Worm (Caenorhabditis elegans) whole organism, L3 larva: ENCODE data around the gene nspc-9.
"Not testable (repeated sequence)": the region's sequence is repeated elsewhere in the genome, so short reads cannot be mapped to it uniquely, and the experiment has no call there.

Experiments
- R02D3.7 ChIP-seq: fragments of 150-350 bp; optimal IDR thresholded peaks from 2 replicates; lab custom pipeline; 2014; ENCODE audit warnings: missing biosample characterization, missing genetic modification characterization
- ama-1 ChIP-seq: fragments of 150-350 bp; optimal IDR thresholded peaks from 2 replicates; lab custom pipeline; 2018
- ceh-16 ChIP-seq: sonication (generic microtip); optimal IDR thresholded peaks from 2 replicates; lab custom pipeline; 2017; ENCODE audit warnings: missing biosample characterization, missing genetic modification characterization
- ceh-9 ChIP-seq: sonication (generic microtip); optimal IDR thresholded peaks from 2 replicates; lab custom pipeline; 2018; ENCODE audit warnings: missing biosample characterization, missing genetic modification characterization
- daf-12 ChIP-seq: fragments of 150-350 bp; optimal IDR thresholded peaks from 2 replicates; lab custom pipeline; 2014; ENCODE audit warnings: missing biosample characterization, missing genetic modification reagents, missing genetic modification characterization
- egl-5 ChIP-seq: fragments of 150-350 bp; optimal IDR thresholded peaks from 2 replicates; lab custom pipeline; 2017; ENCODE audit warnings: missing biosample characterization, missing genetic modification reagents, missing genetic modification characterization, inconsistent platforms
- elt-1 ChIP-seq: fragments of 150-350 bp; optimal IDR thresholded peaks from 2 replicates; lab custom pipeline; 2014; ENCODE audit warnings: missing biosample characterization, missing genetic modification characterization
- elt-2 ChIP-seq: sonication (generic microtip); optimal IDR thresholded peaks from 2 replicates; lab custom pipeline; 2016; ENCODE audit warnings: missing genetic modification reagents, mild to moderate bottlenecking, missing genetic modification characterization, missing compliant biosample characterization
- elt-3 ChIP-seq, 3 experiments: fragments of 150-350 bp in 1 of 3; sonication (generic microtip) in 2 of 3; optimal IDR thresholded peaks; 2 replicates in 2 of 3; 4 replicates in 1 of 3; lab custom pipeline; 2014 to 2017; ENCODE audit warnings: missing biosample characterization in 3 of 3, missing genetic modification characterization in 3 of 3
- eor-1 ChIP-seq, 2 experiments: fragments of 150-350 bp; optimal IDR thresholded peaks; 2 replicates each; lab custom pipeline; 2014 to 2018; ENCODE audit warnings: missing biosample characterization in 2 of 2, missing genetic modification characterization in 2 of 2
- fkh-2 ChIP-seq: fragments of 150-350 bp; optimal IDR thresholded peaks from 2 replicates; lab custom pipeline; 2014; ENCODE audit warnings: missing biosample characterization, missing genetic modification reagents, missing genetic modification characterization
- jun-1 ChIP-seq: fragments of 150-350 bp; optimal IDR thresholded peaks from 2 replicates; lab custom pipeline; 2014; ENCODE audit warnings: missing biosample characterization, missing genetic modification reagents, missing genetic modification characterization
- lin-15B ChIP-seq: fragments of 150-350 bp; optimal IDR thresholded peaks from 2 replicates; lab custom pipeline; 2014; ENCODE audit warnings: missing biosample characterization, missing genetic modification characterization
- lin-39 ChIP-seq: fragments of 150-350 bp; optimal IDR thresholded peaks from 2 replicates; lab custom pipeline; 2018; ENCODE audit warnings: missing biosample characterization, missing genetic modification reagents, missing genetic modification characterization
- lsy-12 ChIP-seq: sonication (generic microtip); optimal IDR thresholded peaks from 2 replicates; lab custom pipeline; 2016; ENCODE audit warnings: mild to moderate bottlenecking, missing genetic modification characterization, missing compliant biosample characterization
- mdl-1 ChIP-seq: fragments of 150-350 bp; optimal IDR thresholded peaks from 2 replicates; lab custom pipeline; 2014; ENCODE audit warnings: missing biosample characterization, missing genetic modification characterization
- mml-1 ChIP-seq: fragments of 150-350 bp; sonication (generic microtip); optimal IDR thresholded peaks from 3 replicates; lab custom pipeline; 2014; ENCODE audit warnings: missing biosample characterization, missing genetic modification characterization
- nfya-1 ChIP-seq: sonication (generic microtip); optimal IDR thresholded peaks from 2 replicates; lab custom pipeline; 2017; ENCODE audit warnings: missing genetic modification characterization, mild to moderate bottlenecking, missing compliant biosample characterization, antibody characterized with exemption, moderate library complexity; ENCODE audit not compliant: insufficient read depth
- nhr-25 ChIP-seq: sonication (generic microtip); optimal IDR thresholded peaks from 2 replicates; lab custom pipeline; 2017; ENCODE audit warnings: missing biosample characterization, missing genetic modification characterization
- nhr-28 ChIP-seq: fragments of 150-350 bp; optimal IDR thresholded peaks from 2 replicates; lab custom pipeline; 2014; ENCODE audit warnings: missing biosample characterization, missing genetic modification characterization
- nhr-67 ChIP-seq: fragments of 150-350 bp; optimal IDR thresholded peaks from 2 replicates; lab custom pipeline; 2014; ENCODE audit warnings: missing biosample characterization, missing genetic modification characterization
- nhr-76 ChIP-seq: fragments of 150-350 bp; sonication (generic microtip); optimal IDR thresholded peaks from 5 replicates; lab custom pipeline; 2014; ENCODE audit warnings: missing biosample characterization, missing genetic modification characterization
- pha-4 ChIP-seq: fragments of 150-350 bp; optimal IDR thresholded peaks from 2 replicates; lab custom pipeline; 2014; ENCODE audit warnings: missing biosample characterization, missing genetic modification reagents, missing genetic modification characterization
- pqm-1 ChIP-seq: fragments of 150-350 bp; optimal IDR thresholded peaks from 2 replicates; lab custom pipeline; 2017; ENCODE audit warnings: missing biosample characterization, missing genetic modification characterization, inconsistent platforms
- sea-2 ChIP-seq: fragments of 150-350 bp; sonication (generic microtip); optimal IDR thresholded peaks from 4 replicates; lab custom pipeline; 2014; ENCODE audit warnings: missing biosample characterization, missing genetic modification reagents, missing genetic modification characterization
- skn-1 ChIP-seq: fragments of 150-350 bp; optimal IDR thresholded peaks from 2 replicates; lab custom pipeline; 2014; ENCODE audit warnings: missing biosample characterization, missing genetic modification characterization
- snpc-4 ChIP-seq: fragments of 150-350 bp; optimal IDR thresholded peaks from 2 replicates; lab custom pipeline; 2014; ENCODE audit warnings: missing biosample characterization, missing genetic modification characterization
- unc-39 ChIP-seq: sonication (generic microtip); optimal IDR thresholded peaks from 4 replicates; lab custom pipeline; 2017; ENCODE audit warnings: missing biosample characterization, missing genetic modification characterization
- unc-62 ChIP-seq: fragments of 150-350 bp; sonication (generic microtip); optimal IDR thresholded peaks from 4 replicates; lab custom pipeline; 2014; ENCODE audit warnings: missing biosample characterization, missing genetic modification reagents, missing genetic modification characterization
- ztf-4 ChIP-seq: fragments of 150-350 bp; optimal IDR thresholded peaks from 2 replicates; lab custom pipeline; 2014; ENCODE audit warnings: missing biosample characterization, missing genetic modification characterization

nspc-9 gene

ce11 chrX:12317560-12317959 is 25.6 kb downstream of the nspc-9 start:
- no peak for TF ChIP-seq elt-3 (tag; optimal IDR thresholded peaks at IDR 0.05; lab: Kevin White, UChicago)
- TF ChIP-seq unc-39, result no peak
- no peak for TF ChIP-seq jun-1 (tag; lab: Kevin White, UChicago)
- TF ChIP-seq nhr-76 (tag; lab: Kevin White, UChicago), result no peak
- TF ChIP-seq ztf-4 (tag; lab: Kevin White, UChicago), result no peak
- no peak for TF ChIP-seq ceh-16 (tag; lab: Kevin White, UChicago)
- TF ChIP-seq ceh-9 (tag; lab: Kevin White, UChicago), result no peak
- TF ChIP-seq R02D3.7, result no peak
- no peak for TF ChIP-seq daf-12 (tag; lab: Kevin White, UChicago)
- no peak for TF ChIP-seq elt-2 (tag; lab: Kevin White, UChicago)
- TF ChIP-seq skn-1 (tag; lab: Kevin White, UChicago), result no peak
- no peak for TF ChIP-seq sea-2
- TF ChIP-seq lin-39 (tag; lab: Kevin White, UChicago), result no peak
- TF ChIP-seq fkh-2 (tag; lab: Kevin White, UChicago), result no peak
- no peak for TF ChIP-seq pqm-1
- TF ChIP-seq nhr-67 (tag; lab: Kevin White, UChicago), result no peak

- TF ChIP-seq lin-39 (tag; lab: Kevin White, UChicago) (no peak), egl-5 (no peak), elt-3 (tag; optimal IDR thresholded peaks at IDR 0.05; lab: Kevin White, UChicago) (no peak)
- TF ChIP-seq, all 47 proteins: peak for 0
These were observed 27.9 kb downstream of the nspc-9 start, which contains the start of gene xtr-2 for ce11 chrX:12315268-12315667. TSS of gene xtr-2 (plus strand) at chrX:12315568.

ce11 chrX:12314395-12314794 is 28.8 kb downstream of the nspc-9 start:
- TF ChIP-seq elt-1, result no peak

ce11 chrX:12313779-12314178 is 29.4 kb downstream of the nspc-9 start:
- no peak for TF ChIP-seq pha-4 (tag; lab: Kevin White, UChicago)
- no peak for TF ChIP-seq lsy-12
- TF ChIP-seq eor-1 (tag; optimal IDR thresholded peaks at IDR 0.05; lab: Kevin White, UChicago), result no peak
- no peak for TF ChIP-seq nfya-1 (tag; lab: Kevin White, UChicago)
- TF ChIP-seq mml-1 (tag; lab: Kevin White, UChicago), result no peak
- no peak for TF ChIP-seq mdl-1 (tag; lab: Kevin White, UChicago)
- TF ChIP-seq egl-5, result no peak
- no peak for TF ChIP-seq ceh-16 (tag; lab: Kevin White, UChicago)
- no peak for TF ChIP-seq ama-1 (lab: Kevin White, UChicago)
- no peak for TF ChIP-seq R02D3.7
- TF ChIP-seq nhr-25 (tag; lab: Kevin White, UChicago), result no peak
- no peak for TF ChIP-seq lin-15B (tag; lab: Kevin White, UChicago)
- no peak for TF ChIP-seq ceh-9 (tag; lab: Kevin White, UChicago)
- no peak for TF ChIP-seq snpc-4 (tag; lab: Kevin White, UChicago)
- no peak for TF ChIP-seq elt-3 (tag; optimal IDR thresholded peaks at IDR 0.05; lab: Kevin White, UChicago)
- TF ChIP-seq elt-2 (tag; lab: Kevin White, UChicago), result no peak
- TF ChIP-seq, all 47 proteins: peak for 0

ce11 chrX:12308045-12308499 is 35.1 kb downstream of the nspc-9 start, which contains the start of gene F17A2.16:
TSS of gene F17A2.16 (plus strand) at chrX:12308449.
- TF ChIP-seq elt-3 (tag; optimal IDR thresholded peaks at IDR 0.05; lab: Kevin White, UChicago); lin-39 (tag; lab: Kevin White, UChicago); pqm-1: not testable (repeated sequence)

ce11 chrX:12306565-12306964 is 36.6 kb downstream of the nspc-9 start, which contains the start of gene phf-32:
TSS of gene phf-32 (plus strand) at chrX:12306865.
- no peak for TF ChIP-seq unc-62
- no peak for TF ChIP-seq nhr-28 (tag; lab: Kevin White, UChicago)

- TF ChIP-seq nhr-76 (tag; lab: Kevin White, UChicago), result no peak
These were observed 38.9 kb downstream of the nspc-9 start for ce11 chrX:12304231-12304630.
